Worm (Caenorhabditis elegans): ENCODE results near the gene str-33.

ce11 chrV:2710192-2710591 is 18.1 kb upstream of the str-33 start:
- TF ChIP-seq snpc-4 (GFP tag; optimal IDR thresholded peaks at IDR 0.05) = no peak
- TF ChIP-seq snpc-4 (tag; optimal IDR thresholded peaks at IDR 0.05) = no peak
- TF ChIP-seq Y56A3A.18 (GFP tag; IDR thresholded peaks at IDR 0.05) = no peak
- TF ChIP-seq ama-1 (optimal IDR thresholded peaks at IDR 0.05) = no peak
- TF ChIP-seq ama-1 (GFP tag; optimal IDR thresholded peaks at IDR 0.05) = no peak
